Fruit fly (Drosophila melanogaster): ENCODE measurements around the gene Cdk7.

DNA sequence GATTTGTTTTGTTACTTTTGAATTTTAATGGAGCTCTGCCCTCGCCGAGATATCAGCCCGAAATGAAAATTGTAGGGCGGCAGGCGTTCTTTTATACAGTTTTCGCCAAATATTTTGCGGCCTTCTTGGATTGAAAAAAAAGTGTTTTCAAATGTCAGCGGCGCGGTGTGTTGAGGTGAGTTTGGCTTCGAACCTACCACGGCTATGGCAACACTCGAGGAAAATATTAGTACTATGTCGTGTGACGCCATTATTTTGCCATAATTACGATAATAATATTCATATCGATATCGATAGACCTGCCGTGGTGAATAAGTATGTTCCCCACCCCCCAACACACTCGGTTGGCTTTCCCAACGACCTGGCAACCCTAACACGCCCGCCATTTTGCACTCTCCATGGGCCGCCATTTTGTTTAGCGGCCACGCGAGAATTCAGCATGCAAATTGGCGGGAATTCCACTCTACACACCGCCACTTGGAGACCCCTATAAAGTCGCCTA lies 3.1 kb upstream of the Cdk7 start, which contains the start of the genes TrxT and dhd:
- peak; percentile 40 for TF ChIP-seq CG34367 (tag; optimal IDR thresholded peaks at IDR 0.05)
- peak; percentile 49; the same call in 1 of the 2 replicates for TF ChIP-seq CG32121 (GFP tag; IDR thresholded peaks at IDR 0.05)
- peak; percentile 88 for TF ChIP-seq CG4496 (GFP tag; IDR thresholded peaks at IDR 0.05)
- TF ChIP-seq EcR (GFP tag; optimal IDR thresholded peaks at IDR 0.05), result no peak
- TF ChIP-seq CG17806 (tag; optimal IDR thresholded peaks at IDR 0.05), result no peak
- TF ChIP-seq fd96Ca (GFP tag; IDR thresholded peaks at IDR 0.05), result peak; percentile 69
- TF ChIP-seq rn (GFP tag; IDR thresholded peaks at IDR 0.05), result no peak
- no peak for TF ChIP-seq CG10348 (GFP tag; IDR thresholded peaks at IDR 0.05)
- TF ChIP-seq CG12605 (GFP tag; IDR thresholded peaks at IDR 0.05), result no peak
- TF ChIP-seq Ets98B (GFP tag; IDR thresholded peaks at IDR 0.05), result peak; percentile 63
- no peak for TF ChIP-seq CG13204 (GFP tag; optimal IDR thresholded peaks at IDR 0.05)
- TF ChIP-seq Snoo (tag; optimal IDR thresholded peaks at IDR 0.05), result no peak
